Worm (Caenorhabditis elegans): ENCODE results near the gene C12D5.5.

Gene C12D5.5

ce11 chrV:7641718-7642117 is 26.3 kb upstream of the C12D5.5 start:
- TF ChIP-seq F37B4.10 (GFP tag; IDR thresholded peaks at IDR 0.05) (no peak), snpc-3.4 (tag; optimal IDR thresholded peaks at IDR 0.05) (no peak), lin-54 (GFP tag; optimal IDR thresholded peaks at IDR 0.05) (no peak), lsl-1 (GFP tag; optimal IDR thresholded peaks at IDR 0.05) (no peak), Y79H2A.3 (GFP tag; conservative IDR thresholded peaks at IDR 0.05) (no peak), nfyb-1 (GFP tag; IDR thresholded peaks at IDR 0.05) (no peak), ceh-27 (GFP tag; optimal IDR thresholded peaks at IDR 0.05) (no peak), sdz-38 (tag; optimal IDR thresholded peaks at IDR 0.05) (no peak), Y95B8A.8 (GFP tag; IDR thresholded peaks at IDR 0.05) (no peak), madf-6 (GFP tag; IDR thresholded peaks at IDR 0.05) (no peak), egrh-3 (GFP tag; IDR thresholded peaks at IDR 0.05) (no peak), nhr-80 (tag; optimal IDR thresholded peaks at IDR 0.05) (no peak), cebp-1 (GFP tag; IDR thresholded peaks at IDR 0.05) (no peak), cebp-1 (tag; optimal IDR thresholded peaks at IDR 0.05) (no peak), T07F8.4 (tag; optimal IDR thresholded peaks at IDR 0.05) (no peak), C06A6.2 (GFP tag; conservative IDR thresholded peaks at IDR 0.05) (no peak), madf-10 (tag; optimal IDR thresholded peaks at IDR 0.05) (no peak)

- TF ChIP-seq unc-62 (GFP tag; optimal IDR thresholded peaks at IDR 0.05) (no peak), F57C9.4 (tag; optimal IDR thresholded peaks at IDR 0.05) (no peak), unc-130 (GFP tag; optimal IDR thresholded peaks at IDR 0.05) (no peak), ztf-18 (tag; optimal IDR thresholded peaks at IDR 0.05) (no peak), dox-1 (GFP tag; IDR thresholded peaks at IDR 0.05) (no peak), cebp-1 (GFP tag; IDR thresholded peaks at IDR 0.05) (no peak), cebp-1 (tag; optimal IDR thresholded peaks at IDR 0.05) (no peak), chd-7 (tag; optimal IDR thresholded peaks at IDR 0.05) (no peak), mel-28 (tag; optimal IDR thresholded peaks at IDR 0.05; ENCODE audit: borderline replicate concordance) (no peak), tlf-1 (GFP tag; optimal IDR thresholded peaks at IDR 0.05) (no peak), B0019.2 (GFP tag; conservative IDR thresholded peaks at IDR 0.05) (no peak), sptf-2 (GFP tag; optimal IDR thresholded peaks at IDR 0.05) (no peak), athp-1 (tag; optimal IDR thresholded peaks at IDR 0.05) (no peak), mes-4 (tag; optimal IDR thresholded peaks at IDR 0.05) (no peak), tbx-9 (tag; optimal IDR thresholded peaks at IDR 0.05; ENCODE audit: borderline replicate concordance) (no peak), somi-1 (GFP tag; optimal IDR thresholded peaks at IDR 0.05) (no peak), aptf-3 (GFP tag; IDR thresholded peaks at IDR 0.05) (no peak)
Measured at ce11 chrV:7643416-7643815, 24.6 kb upstream of the C12D5.5 start, which contains the start of gene F07C4.11. Gene F07C4.11 (minus strand): TSS chrV:7643516.

- TF ChIP-seq hmg-1.2 (GFP tag; IDR thresholded peaks at IDR 0.05) (no peak), ztf-18 (tag; optimal IDR thresholded peaks at IDR 0.05) (no peak), egl-44 (GFP tag; IDR thresholded peaks at IDR 0.05) (no peak), nhr-179 (tag; optimal IDR thresholded peaks at IDR 0.05) (no peak), F49E8.2 (tag; optimal IDR thresholded peaks at IDR 0.05; ENCODE audit: insufficient read depth) (no peak), efl-1 (GFP tag; optimal IDR thresholded peaks at IDR 0.05) (no peak), ztf-26 (tag; optimal IDR thresholded peaks at IDR 0.05) (no peak)
Measured at ce11 chrV:7645454-7645853, 22.6 kb upstream of the C12D5.5 start, which contains the start of gene str-47. Gene str-47 (plus strand): TSS chrV:7645754.
